Worm (Caenorhabditis elegans) whole organism, young adult: Measurements from ENCODE around the gene pap-2.

ENCODE experiments used
- F33H1.4 ChIP-seq: fragments of 200-800 bp; sonication (Bioruptor generic); IDR thresholded peaks from 2 replicates; pipeline ENCODE4 v1.3.6; 2022; ENCODE audit warnings: missing genetic modification reagents, missing genetic modification characterization, missing compliant biosample characterization
- F37B4.10 ChIP-seq: fragments of 200-800 bp; sonication (Bioruptor generic); IDR thresholded peaks from 2 replicates; pipeline ENCODE4 v1.3.6; 2022; ENCODE audit warnings: missing genetic modification characterization, missing compliant biosample characterization
- F39B2.1 ChIP-seq: fragments of 200-800 bp; sonication (Bioruptor generic); IDR thresholded peaks from 2 replicates; pipeline ENCODE4 v1.3.6; 2022; ENCODE audit warnings: missing genetic modification reagents, missing genetic modification characterization, missing compliant biosample characterization
- K11D2.4 ChIP-seq: fragments of 200-800 bp; sonication (Bioruptor generic); IDR thresholded peaks from 2 replicates; pipeline ENCODE4 v1.3.6; 2022; ENCODE audit warnings: missing genetic modification reagents, missing genetic modification characterization, missing compliant biosample characterization
- K12H6.12 ChIP-seq: fragments of 200-800 bp; sonication (Bioruptor generic); optimal IDR thresholded peaks from 2 replicates; lab custom pipeline; 2018; ENCODE audit warnings: mild to moderate bottlenecking, missing genetic modification characterization, missing compliant biosample characterization
- Y53F4B.3 ChIP-seq: fragments of 200-800 bp; sonication (Bioruptor generic); IDR thresholded peaks from 2 replicates; pipeline ENCODE4 v1.3.6; 2022; ENCODE audit warnings: missing genetic modification reagents, missing genetic modification characterization, missing compliant biosample characterization
- Y79H2A.3 ChIP-seq: fragments of 200-800 bp; sonication (Bioruptor generic); conservative IDR thresholded peaks from 2 replicates; pipeline ENCODE4 v1.3.6; 2022; ENCODE audit warnings: missing genetic modification reagents, missing genetic modification characterization, missing compliant biosample characterization
- akir-1 ChIP-seq: fragments of 200-800 bp; sonication (Bioruptor generic); optimal IDR thresholded peaks from 2 replicates; lab custom pipeline; 2018; ENCODE audit warnings: mild to moderate bottlenecking, missing genetic modification characterization, moderate library complexity, missing compliant biosample characterization
- athp-1 ChIP-seq: sonication (generic microtip); optimal IDR thresholded peaks from 2 replicates; lab custom pipeline; 2017; ENCODE audit warnings: mild to moderate bottlenecking, missing genetic modification characterization, missing compliant biosample characterization
- attf-3 ChIP-seq: fragments of 200-800 bp; sonication (Bioruptor generic); conservative IDR thresholded peaks from 2 replicates; pipeline ENCODE4 v1.3.6; 2022; ENCODE audit warnings: missing genetic modification reagents, missing genetic modification characterization, missing compliant biosample characterization
- attf-5 ChIP-seq: fragments of 200-800 bp; sonication (Bioruptor generic); optimal IDR thresholded peaks from 2 replicates; lab custom pipeline; 2018; ENCODE audit warnings: mild to moderate bottlenecking, missing genetic modification characterization, missing compliant biosample characterization
- cebp-1 ChIP-seq, 2 experiments: fragments of 200-800 bp in 1 of 2; sonication (Bioruptor generic) in 1 of 2; sonication (generic microtip) in 1 of 2; IDR thresholded peaks in 1 of 2; optimal IDR thresholded peaks in 1 of 2; 2 replicates each; pipeline versions ENCODE4 v1.3.6 to Lab custom; 2017 to 2022; ENCODE audit warnings: missing compliant biosample characterization in 2 of 2, missing genetic modification characterization in 2 of 2, mild to moderate bottlenecking in 1 of 2, missing genetic modification reagents in 1 of 2, moderate library complexity in 1 of 2
- ceh-40 ChIP-seq: fragments of 200-800 bp; sonication (Bioruptor generic); IDR thresholded peaks from 2 replicates; pipeline ENCODE4 v1.3.6; 2022; ENCODE audit warnings: missing genetic modification characterization, missing compliant biosample characterization
- egl-44 ChIP-seq: fragments of 200-800 bp; sonication (Bioruptor generic); IDR thresholded peaks from 2 replicates; pipeline ENCODE4 v1.3.6; 2022; ENCODE audit warnings: missing genetic modification reagents, missing genetic modification characterization, missing compliant biosample characterization
- fkh-3 ChIP-seq: sonication (generic microtip); optimal IDR thresholded peaks from 2 replicates; lab custom pipeline; 2016; ENCODE audit warnings: mild to moderate bottlenecking, missing genetic modification characterization, missing compliant biosample characterization
- hmg-1.2 ChIP-seq: fragments of 200-800 bp; sonication (Bioruptor generic); IDR thresholded peaks from 2 replicates; pipeline ENCODE4 v1.3.6; 2022; ENCODE audit warnings: missing genetic modification reagents, missing genetic modification characterization, missing compliant biosample characterization
- let-526 ChIP-seq: fragments of 200-800 bp; sonication (Bioruptor generic); IDR thresholded peaks from 2 replicates; pipeline ENCODE4 v1.3.6; 2022; ENCODE audit warnings: missing genetic modification reagents, missing genetic modification characterization, missing compliant biosample characterization
- let-607 ChIP-seq, 2 experiments: fragments of 200-800 bp in 1 of 2; sonication (Bioruptor generic) in 1 of 2; sonication (generic microtip) in 1 of 2; optimal IDR thresholded peaks; 2 replicates each; lab custom pipeline; 2016 to 2018; ENCODE audit warnings: mild to moderate bottlenecking in 2 of 2, missing compliant biosample characterization in 2 of 2, missing genetic modification characterization in 2 of 2, moderate library complexity in 2 of 2, missing genotype in 1 of 2
- lin-26 ChIP-seq: fragments of 200-800 bp; sonication (Bioruptor generic); IDR thresholded peaks from 2 replicates; pipeline ENCODE4 v1.3.6; 2022; ENCODE audit warnings: missing genetic modification reagents, missing genetic modification characterization, missing compliant biosample characterization
- madf-8 ChIP-seq: fragments of 200-800 bp; sonication (Bioruptor generic); conservative IDR thresholded peaks from 2 replicates; pipeline ENCODE4 v1.3.6; 2022; ENCODE audit warnings: missing genetic modification reagents, missing genetic modification characterization, missing compliant biosample characterization
- nfyb-1 ChIP-seq: fragments of 200-800 bp; sonication (Bioruptor generic); IDR thresholded peaks from 2 replicates; pipeline ENCODE4 v1.3.6; 2022; ENCODE audit warnings: missing genetic modification reagents, missing genetic modification characterization, missing compliant biosample characterization
- nhr-80 ChIP-seq: sonication (generic microtip); optimal IDR thresholded peaks from 2 replicates; lab custom pipeline; 2016; ENCODE audit warnings: missing genetic modification characterization, missing compliant biosample characterization
- pha-4 ChIP-seq: fragments of 150-350 bp; sonication (generic microtip); optimal IDR thresholded peaks from 2 replicates; lab custom pipeline; 2014; ENCODE audit warnings: missing biosample characterization, missing genetic modification reagents, missing genetic modification characterization
- repo-1 ChIP-seq: sonication (generic microtip); optimal IDR thresholded peaks from 2 replicates; lab custom pipeline; 2017; ENCODE audit warnings: mild to moderate bottlenecking, missing genetic modification characterization, missing compliant biosample characterization
- rpc-1 ChIP-seq, 2 experiments: fragments of 150-350 bp in 1 of 2; sonication (generic microtip) in 1 of 2; optimal IDR thresholded peaks; 2 replicates each; lab custom pipeline; 2014 to 2018; ENCODE audit warnings: missing biosample characterization in 1 of 2, missing genetic modification characterization in 1 of 2, missing genetic modification reagents in 1 of 2, missing genotype in 1 of 2
- tbp1 ChIP-seq: fragments of 200-800 bp; sonication (Bioruptor generic); optimal IDR thresholded peaks from 2 replicates; lab custom pipeline; 2018; ENCODE audit warnings: mild to moderate bottlenecking, missing genetic modification characterization, missing compliant biosample characterization
- tbx-9 ChIP-seq: sonication (generic microtip); optimal IDR thresholded peaks from 2 replicates; lab custom pipeline; 2016; ENCODE audit warnings: borderline replicate concordance, missing genetic modification characterization, inconsistent platforms, missing compliant biosample characterization
- tlf-1 ChIP-seq: fragments of 200-800 bp; sonication (Bioruptor generic); optimal IDR thresholded peaks from 2 replicates; lab custom pipeline; 2018; ENCODE audit warnings: mild to moderate bottlenecking, missing genetic modification characterization, missing compliant biosample characterization
- xnd-1 ChIP-seq: sonication (generic microtip); optimal IDR thresholded peaks from 2 replicates; lab custom pipeline; 2016; ENCODE audit warnings: missing genotype, missing genetic modification reagents, missing genetic modification characterization, missing compliant biosample characterization
- zim-3 ChIP-seq: sonication (generic microtip); optimal IDR thresholded peaks from 2 replicates; lab custom pipeline; 2017; ENCODE audit warnings: mild to moderate bottlenecking, missing genetic modification characterization, moderate library complexity, missing compliant biosample characterization
- ztf-6 ChIP-seq: fragments of 200-800 bp; sonication (Bioruptor generic); IDR thresholded peaks from 2 replicates; pipeline ENCODE4 v1.3.6; 2022; ENCODE audit warnings: missing genetic modification reagents, missing genetic modification characterization, missing compliant biosample characterization

pap-2 gene

ce11 chrII:9607137-9607536, 2.1 kb downstream of the pap-2 start:
- TF ChIP-seq egl-44 (no peak), pha-4 (tag; lab: Kevin White, UChicago) (peak; percentile 19), nhr-80 (tag; lab: Kevin White, UChicago) (peak; percentile 15), let-607 (tag; optimal IDR thresholded peaks at IDR 0.05; lab: Kevin White, UChicago) (no peak)

- TF ChIP-seq fkh-3 (tag; lab: Kevin White, UChicago): no peak
- TF ChIP-seq attf-5 (GFP tag; lab: Kevin White, UChicago): peak; percentile 28
- peak; percentile 59; the same call in 1 of the 2 replicates for TF ChIP-seq cebp-1 (GFP tag; IDR thresholded peaks at IDR 0.05; lab: Robert Waterston, UW)
- peak; percentile 82 for TF ChIP-seq cebp-1 (tag; optimal IDR thresholded peaks at IDR 0.05; lab: Kevin White, UChicago)
- no peak for TF ChIP-seq akir-1 (GFP tag; lab: Kevin White, UChicago)
- TF ChIP-seq let-526: no peak
- TF ChIP-seq zim-3 (tag; lab: Kevin White, UChicago): no peak
- peak; percentile 45 for TF ChIP-seq K12H6.12
- TF ChIP-seq Y53F4B.3: no peak
- TF ChIP-seq hmg-1.2 (GFP tag; lab: Robert Waterston, UW): no peak
These were observed 2.6 kb downstream of the pap-2 start for ce11 chrII:9606485-9607036.

- TF ChIP-seq K11D2.4 (GFP tag; lab: Robert Waterston, UW) (0 out of 2 replicates have a peak, but pooled peaks have one; percentile 30), nfyb-1 (no peak), ceh-40 (GFP tag; lab: Robert Waterston, UW) (no peak), lin-26 (GFP tag; lab: Robert Waterston, UW) (no peak), tlf-1 (no peak)
These were observed 3.2 kb downstream of the pap-2 start for ce11 chrII:9605954-9606353.

- TF ChIP-seq F39B2.1 (GFP tag; lab: Robert Waterston, UW): no peak
- no peak for TF ChIP-seq Y79H2A.3
- TF ChIP-seq hmg-1.2 (GFP tag; lab: Robert Waterston, UW): no peak
- no peak for TF ChIP-seq madf-8 (GFP tag; lab: Robert Waterston, UW)
- TF ChIP-seq zim-3 (tag; lab: Kevin White, UChicago): no peak
- TF ChIP-seq F33H1.4 (GFP tag; lab: Robert Waterston, UW): no peak
- TF ChIP-seq F37B4.10: no peak
- TF ChIP-seq repo-1: no peak
- no peak for TF ChIP-seq tbp1
- no peak for TF ChIP-seq tbx-9 (tag; lab: Kevin White, UChicago)
- TF ChIP-seq athp-1 (tag; lab: Kevin White, UChicago): no peak
- no peak for TF ChIP-seq rpc-1 (optimal IDR thresholded peaks at IDR 0.05; lab: Kevin White, UChicago)
- TF ChIP-seq rpc-1 (tag; optimal IDR thresholded peaks at IDR 0.05; lab: Kevin White, UChicago): no peak
- no peak for TF ChIP-seq xnd-1
- TF ChIP-seq, all 124 proteins: peak for 0
These were observed 3.9 kb downstream of the pap-2 start, which contains the start of gene nhr-19 for ce11 chrII:9605336-9605735. nhr-19 (minus strand) TSS chrII:9605526.

ce11 chrII:9604685-9605084, 4.5 kb downstream of the pap-2 start:
- TF ChIP-seq ztf-6 (no peak), nhr-80 (tag; lab: Kevin White, UChicago) (peak; percentile 37), attf-3 (GFP tag; lab: Robert Waterston, UW) (no peak), F39B2.1 (GFP tag; lab: Robert Waterston, UW) (no peak)
- TF ChIP-seq, all 124 proteins: peak for 1
